Worm (Caenorhabditis elegans) whole organism, L3 larva: Measurements from ENCODE around the gene C08F11.1.
"Not testable (repeated sequence)": the region's sequence is repeated elsewhere in the genome, so short reads cannot be mapped to it uniquely, and the experiment has no call there.

ENCODE experiments used
- aly-2 ChIP-seq: fragments of 150-350 bp; optimal IDR thresholded peaks from 2 replicates; lab custom pipeline; 2014; ENCODE audit warnings: missing biosample characterization, missing genetic modification characterization
- ama-1 ChIP-seq: fragments of 150-350 bp; optimal IDR thresholded peaks from 2 replicates; lab custom pipeline; 2018
- ceh-16 ChIP-seq: sonication (generic microtip); optimal IDR thresholded peaks from 2 replicates; lab custom pipeline; 2017; ENCODE audit warnings: missing biosample characterization, missing genetic modification characterization
- ceh-82 ChIP-seq: fragments of 150-350 bp; optimal IDR thresholded peaks from 2 replicates; lab custom pipeline; 2014; ENCODE audit warnings: missing biosample characterization, missing genetic modification characterization
- ceh-9 ChIP-seq: sonication (generic microtip); optimal IDR thresholded peaks from 2 replicates; lab custom pipeline; 2018; ENCODE audit warnings: missing biosample characterization, missing genetic modification characterization
- daf-12 ChIP-seq: fragments of 150-350 bp; optimal IDR thresholded peaks from 2 replicates; lab custom pipeline; 2014; ENCODE audit warnings: missing biosample characterization, missing genetic modification reagents, missing genetic modification characterization
- egl-5 ChIP-seq: fragments of 150-350 bp; optimal IDR thresholded peaks from 2 replicates; lab custom pipeline; 2017; ENCODE audit warnings: missing biosample characterization, missing genetic modification reagents, missing genetic modification characterization, inconsistent platforms
- elt-1 ChIP-seq: fragments of 150-350 bp; optimal IDR thresholded peaks from 2 replicates; lab custom pipeline; 2014; ENCODE audit warnings: missing biosample characterization, missing genetic modification characterization
- elt-2 ChIP-seq: sonication (generic microtip); optimal IDR thresholded peaks from 2 replicates; lab custom pipeline; 2016; ENCODE audit warnings: missing genetic modification reagents, mild to moderate bottlenecking, missing genetic modification characterization, missing compliant biosample characterization
- elt-3 ChIP-seq, 3 experiments: fragments of 150-350 bp in 1 of 3; sonication (generic microtip) in 2 of 3; optimal IDR thresholded peaks; 2 replicates in 2 of 3; 4 replicates in 1 of 3; lab custom pipeline; 2014 to 2017; ENCODE audit warnings: missing biosample characterization in 3 of 3, missing genetic modification characterization in 3 of 3
- fkh-10 ChIP-seq: sonication (generic microtip); optimal IDR thresholded peaks from 2 replicates; lab custom pipeline; 2017; ENCODE audit warnings: missing biosample characterization, missing genetic modification reagents, missing genetic modification characterization
- fkh-2 ChIP-seq: fragments of 150-350 bp; optimal IDR thresholded peaks from 2 replicates; lab custom pipeline; 2014; ENCODE audit warnings: missing biosample characterization, missing genetic modification reagents, missing genetic modification characterization
- fos-1 ChIP-seq: fragments of 150-350 bp; optimal IDR thresholded peaks from 2 replicates; lab custom pipeline; 2014; ENCODE audit warnings: missing biosample characterization, missing genetic modification characterization
- hmg-11 ChIP-seq: sonication (generic microtip); optimal IDR thresholded peaks from 2 replicates; lab custom pipeline; 2016; ENCODE audit warnings: missing genetic modification characterization, missing compliant biosample characterization
- jun-1 ChIP-seq: fragments of 150-350 bp; optimal IDR thresholded peaks from 2 replicates; lab custom pipeline; 2014; ENCODE audit warnings: missing biosample characterization, missing genetic modification reagents, missing genetic modification characterization
- lin-39 ChIP-seq: fragments of 150-350 bp; optimal IDR thresholded peaks from 2 replicates; lab custom pipeline; 2018; ENCODE audit warnings: missing biosample characterization, missing genetic modification reagents, missing genetic modification characterization
- lsy-12 ChIP-seq: sonication (generic microtip); optimal IDR thresholded peaks from 2 replicates; lab custom pipeline; 2016; ENCODE audit warnings: mild to moderate bottlenecking, missing genetic modification characterization, missing compliant biosample characterization
- mdl-1 ChIP-seq: fragments of 150-350 bp; optimal IDR thresholded peaks from 2 replicates; lab custom pipeline; 2014; ENCODE audit warnings: missing biosample characterization, missing genetic modification characterization
- mml-1 ChIP-seq: fragments of 150-350 bp; sonication (generic microtip); optimal IDR thresholded peaks from 3 replicates; lab custom pipeline; 2014; ENCODE audit warnings: missing biosample characterization, missing genetic modification characterization
- nhr-11 ChIP-seq: fragments of 150-350 bp; optimal IDR thresholded peaks from 2 replicates; lab custom pipeline; 2014; ENCODE audit warnings: missing biosample characterization, missing genetic modification characterization
- nhr-23 ChIP-seq: fragments of 150-350 bp; optimal IDR thresholded peaks from 2 replicates; lab custom pipeline; 2014; ENCODE audit warnings: missing biosample characterization, missing genetic modification reagents, missing genetic modification characterization
- nhr-237 ChIP-seq: fragments of 150-350 bp; optimal IDR thresholded peaks from 2 replicates; lab custom pipeline; 2014; ENCODE audit warnings: missing biosample characterization, missing genetic modification characterization
- nhr-28 ChIP-seq: fragments of 150-350 bp; optimal IDR thresholded peaks from 2 replicates; lab custom pipeline; 2014; ENCODE audit warnings: missing biosample characterization, missing genetic modification characterization
- nhr-43 ChIP-seq: sonication (generic microtip); optimal IDR thresholded peaks from 2 replicates; lab custom pipeline; 2016; ENCODE audit warnings: mild to moderate bottlenecking, missing genetic modification characterization, missing compliant biosample characterization; ENCODE audit not compliant: poor library complexity, severe bottlenecking
- nhr-76 ChIP-seq: fragments of 150-350 bp; sonication (generic microtip); optimal IDR thresholded peaks from 5 replicates; lab custom pipeline; 2014; ENCODE audit warnings: missing biosample characterization, missing genetic modification characterization
- pqm-1 ChIP-seq: fragments of 150-350 bp; optimal IDR thresholded peaks from 2 replicates; lab custom pipeline; 2017; ENCODE audit warnings: missing biosample characterization, missing genetic modification characterization, inconsistent platforms
- snpc-4 ChIP-seq: fragments of 150-350 bp; optimal IDR thresholded peaks from 2 replicates; lab custom pipeline; 2014; ENCODE audit warnings: missing biosample characterization, missing genetic modification characterization
- tbx-2 ChIP-seq: sonication (generic microtip); optimal IDR thresholded peaks from 2 replicates; lab custom pipeline; 2016; ENCODE audit warnings: mild to moderate bottlenecking, missing genetic modification characterization, missing compliant biosample characterization
- unc-39 ChIP-seq: sonication (generic microtip); optimal IDR thresholded peaks from 4 replicates; lab custom pipeline; 2017; ENCODE audit warnings: missing biosample characterization, missing genetic modification characterization
- unc-62 ChIP-seq: fragments of 150-350 bp; sonication (generic microtip); optimal IDR thresholded peaks from 4 replicates; lab custom pipeline; 2014; ENCODE audit warnings: missing biosample characterization, missing genetic modification reagents, missing genetic modification characterization
- zag-1 ChIP-seq: fragments of 150-350 bp; optimal IDR thresholded peaks from 2 replicates; lab custom pipeline; 2014; ENCODE audit warnings: missing biosample characterization, missing genetic modification characterization

Gene C08F11.1

ce11 chrIV:13649126-13649525 lies 25.5 kb downstream of the C08F11.1 start, which contains the start of gene C08F11.10:
Gene C08F11.10 (minus strand): TSS chrIV:13649226.
- TF ChIP-seq pqm-1 (tag; lab: Kevin White, UChicago) (no peak), fkh-10 (GFP tag; lab: Kevin White, UChicago) (no peak), unc-39 (tag; lab: Kevin White, UChicago) (no peak), fos-1 (tag; lab: Kevin White, UChicago) (no peak), elt-2 (tag; lab: Kevin White, UChicago) (no peak), nhr-76 (tag; lab: Kevin White, UChicago) (no peak), jun-1 (no peak), zag-1 (no peak), elt-3 (tag; optimal IDR thresholded peaks at IDR 0.05; lab: Kevin White, UChicago) (no peak), egl-5 (no peak), ceh-9 (tag; lab: Kevin White, UChicago) (no peak), nhr-43 (tag; lab: Kevin White, UChicago) (no peak), mdl-1 (tag; lab: Kevin White, UChicago) (no peak)

- no peak for TF ChIP-seq nhr-76 (tag; lab: Kevin White, UChicago)
- TF ChIP-seq fkh-2 (tag; lab: Kevin White, UChicago): no peak
- TF ChIP-seq nhr-28: no peak
These were observed 26.6 kb downstream of the C08F11.1 start, which contains the start of gene C08F11.17 for ce11 chrIV:13650238-13650637. Gene C08F11.17 (minus strand): TSS chrIV:13650338.

DNA sequence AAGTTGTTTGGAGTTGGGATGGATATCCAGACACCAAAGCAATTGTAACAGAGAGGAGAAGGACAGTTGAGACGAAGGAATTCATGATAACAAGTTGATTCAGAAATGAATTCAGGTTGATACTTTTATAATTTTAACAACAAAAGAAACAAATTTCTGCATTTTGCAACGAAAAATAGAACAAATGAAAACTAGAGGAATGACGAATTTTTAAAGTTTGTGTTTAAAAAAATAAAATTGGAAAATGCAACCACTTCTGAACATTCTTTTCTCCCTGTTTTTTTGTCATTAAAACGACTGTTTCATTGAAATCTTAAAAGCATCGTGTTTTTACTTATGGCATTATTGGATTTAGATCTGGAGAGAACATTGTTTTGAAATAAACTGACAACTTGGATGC lies 27.8 kb downstream of the C08F11.1 start, which contains the start of gene C08F11.12:
C08F11.12 (minus strand) TSS at position 101 of the 400 bp plus-strand sequence.
- not testable (repeated sequence) for TF ChIP-seq lin-39, unc-39, nhr-76 (tag; lab: Kevin White, UChicago)

DNA sequence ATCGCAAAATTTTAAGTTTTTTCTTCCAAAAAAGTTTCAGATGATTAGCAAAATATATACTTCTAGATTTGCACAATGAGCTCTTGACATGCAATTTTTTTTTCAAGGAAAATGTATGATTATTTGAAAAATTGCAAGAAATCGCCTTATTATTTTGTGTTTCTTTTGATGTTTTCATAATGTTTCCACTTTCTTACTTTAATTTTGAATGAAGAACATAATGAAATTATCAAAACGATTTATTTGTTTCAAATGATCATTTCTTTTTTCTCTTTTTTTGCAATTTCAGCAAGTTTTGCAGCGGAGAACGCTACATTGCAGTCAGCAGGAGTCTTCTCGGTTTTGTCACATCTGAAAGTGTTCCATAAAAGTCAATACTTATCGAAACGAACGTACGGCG lies 28.4 kb downstream of the C08F11.1 start, which contains the start of gene Y45F10C.6:
Y45F10C.6 (plus strand) TSS at position 301 of the 400 bp plus-strand sequence.
- not testable (repeated sequence) for TF ChIP-seq elt-1, tbx-2, snpc-4 (tag; lab: Kevin White, UChicago)

DNA sequence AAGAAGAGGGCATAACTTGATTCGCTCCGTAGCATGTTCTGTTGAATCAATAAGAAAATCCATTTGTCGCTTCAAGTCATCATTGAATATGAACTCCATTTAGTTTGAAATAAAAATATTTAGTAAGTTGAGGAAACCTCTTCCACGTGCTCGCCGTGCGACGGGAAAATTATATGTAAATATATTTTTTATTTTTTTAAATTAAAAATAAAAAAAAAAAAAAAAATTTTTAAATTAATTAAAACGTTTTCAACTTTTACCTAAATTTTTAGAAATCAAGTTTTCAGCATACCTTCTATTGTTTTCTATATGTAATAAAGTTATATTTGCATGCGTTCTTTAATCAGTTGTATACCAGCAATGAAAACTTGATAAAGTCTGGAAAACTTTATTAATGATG lies 35.8 kb downstream of the C08F11.1 start, which contains the start of gene Y45F10C.1:
Y45F10C.1 (minus strand) TSS at position 101 of the 400 bp plus-strand sequence.
- not testable (repeated sequence) for TF ChIP-seq mdl-1, aly-2, fkh-2 (tag; lab: Kevin White, UChicago)

DNA sequence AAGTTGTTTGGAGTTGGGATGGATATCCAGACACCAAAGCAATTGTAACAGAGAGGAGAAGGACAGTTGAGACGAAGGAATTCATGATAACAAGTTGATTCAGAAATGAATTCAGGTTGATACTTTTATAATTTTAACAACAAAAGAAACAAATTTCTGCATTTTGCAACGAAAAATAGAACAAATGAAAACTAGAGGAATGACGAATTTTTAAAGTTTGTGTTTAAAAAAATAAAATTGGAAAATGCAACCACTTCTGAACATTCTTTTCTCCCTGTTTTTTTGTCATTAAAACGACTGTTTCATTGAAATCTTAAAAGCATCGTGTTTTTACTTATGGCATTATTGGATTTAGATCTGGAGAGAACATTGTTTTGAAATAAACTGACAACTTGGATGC lies 38.9 kb downstream of the C08F11.1 start, which contains the start of gene Y45F10C.2:
Y45F10C.2 (minus strand) TSS at position 101 of the 400 bp plus-strand sequence.
- not testable (repeated sequence) for TF ChIP-seq lsy-12 (tag; lab: Kevin White, UChicago); elt-3 (tag; optimal IDR thresholded peaks at IDR 0.05; lab: Kevin White, UChicago); fos-1 (tag; lab: Kevin White, UChicago)

- TF ChIP-seq ceh-9 (tag; lab: Kevin White, UChicago): no peak
- no peak for TF ChIP-seq nhr-237 (tag; lab: Kevin White, UChicago)
- TF ChIP-seq elt-3 (tag; optimal IDR thresholded peaks at IDR 0.05; lab: Kevin White, UChicago): no peak
- TF ChIP-seq lin-39 (tag; lab: Kevin White, UChicago): no peak
- no peak for TF ChIP-seq lsy-12 (tag; lab: Kevin White, UChicago)
- TF ChIP-seq nhr-11: no peak
These were observed 40.5 kb downstream of the C08F11.1 start, which contains the start of gene Y45F10C.4 for ce11 chrIV:13664090-13664489. Gene Y45F10C.4 (minus strand): TSS chrIV:13664190.

ce11 chrIV:13665073-13665472 lies 41.4 kb downstream of the C08F11.1 start:
- no peak for TF ChIP-seq mml-1 (tag; lab: Kevin White, UChicago)
- TF ChIP-seq nhr-23 (tag; lab: Kevin White, UChicago): no peak
- no peak for TF ChIP-seq lin-39 (tag; lab: Kevin White, UChicago)
- no peak for TF ChIP-seq pqm-1 (tag; lab: Kevin White, UChicago)
- TF ChIP-seq hmg-11 (tag; lab: Kevin White, UChicago): no peak
- TF ChIP-seq ceh-82 (tag; lab: Kevin White, UChicago): no peak
- no peak for TF ChIP-seq egl-5
- TF ChIP-seq daf-12 (tag; lab: Kevin White, UChicago): no peak
- no peak for TF ChIP-seq ama-1 (lab: Kevin White, UChicago)
- no peak for TF ChIP-seq nhr-28
- no peak for TF ChIP-seq fkh-2 (tag; lab: Kevin White, UChicago)
- no peak for TF ChIP-seq unc-62 (GFP tag; lab: Kevin White, UChicago)
- TF ChIP-seq ceh-16 (tag; lab: Kevin White, UChicago): no peak
- no peak for TF ChIP-seq zag-1
